Fruit fly (Drosophila melanogaster) whole organism, embryonic: Measurements from ENCODE around the gene CG8281.

Source experiments
- Antp ChIP-seq: fragments of 200-800 bp; sonication (Bioruptor generic); optimal IDR thresholded peaks from 3 replicates; lab custom pipeline; 2016; ENCODE audit warnings: missing biosample characterization, missing genetic modification characterization
- Atf3 ChIP-seq: fragments of 200-800 bp; sonication (Bioruptor generic); optimal IDR thresholded peaks from 3 replicates; lab custom pipeline; 2016; ENCODE audit warnings: missing biosample characterization, missing genetic modification characterization
- Atf6 ChIP-seq: fragments of 200-800 bp; sonication (Bioruptor generic); IDR thresholded peaks from 2 replicates; pipeline ENCODE4 v1.3.6; 2022; ENCODE audit warnings: missing biosample characterization, missing genetic modification characterization
- BEAF-32 ChIP-seq: fragments of 200-800 bp; sonication (Bioruptor generic); optimal IDR thresholded peaks from 3 replicates; lab custom pipeline; 2017; ENCODE audit warnings: missing biosample characterization, missing genetic modification characterization, mild to moderate bottlenecking, moderate library complexity, missing genetic modification reagents
- CG11247 ChIP-seq: fragments of 200-800 bp; sonication (Bioruptor generic); IDR thresholded peaks from 2 replicates; pipeline ENCODE4 v1.3.6; 2022; ENCODE audit warnings: missing biosample characterization, missing genetic modification characterization
- CG13894 ChIP-seq: fragments of 200-800 bp; sonication (Bioruptor generic); optimal IDR thresholded peaks from 3 replicates; lab custom pipeline; 2018; ENCODE audit warnings: missing biosample characterization, mild to moderate bottlenecking, missing genetic modification characterization, moderate library complexity
- CG14860 ChIP-seq: fragments of 200-800 bp; sonication (Bioruptor generic); IDR thresholded peaks from 3 replicates; pipeline ENCODE4 v1.3.6; 2022; ENCODE audit warnings: missing biosample characterization, missing genetic modification characterization; ENCODE audit not compliant: partially characterized antibody
- CG15011 ChIP-seq: fragments of 200-800 bp; sonication (Bioruptor generic); optimal IDR thresholded peaks from 3 replicates; lab custom pipeline; 2018; ENCODE audit warnings: missing biosample characterization, mild to moderate bottlenecking, missing genetic modification characterization
- CG17359 ChIP-seq: fragments of 200-800 bp; sonication (Bioruptor generic); optimal IDR thresholded peaks from 3 replicates; lab custom pipeline; 2018; ENCODE audit warnings: missing biosample characterization, mild to moderate bottlenecking, missing genetic modification characterization, moderate library complexity
- CG18619 ChIP-seq: fragments of 200-800 bp; sonication (Bioruptor generic); optimal IDR thresholded peaks from 3 replicates; lab custom pipeline; 2017; ENCODE audit warnings: missing biosample characterization, mild to moderate bottlenecking, missing genetic modification characterization
- CG31224 ChIP-seq: fragments of 200-800 bp; sonication (Bioruptor generic); IDR thresholded peaks from 2 replicates; pipeline ENCODE4 v1.3.6; 2022; ENCODE audit warnings: missing biosample characterization, missing genetic modification characterization
- CG3847 ChIP-seq: fragments of 200-800 bp; sonication (Bioruptor generic); IDR thresholded peaks from 2 replicates; pipeline ENCODE4 v1.3.6; 2022; ENCODE audit warnings: missing biosample characterization, missing genetic modification characterization
- CG4617 ChIP-seq: fragments of 200-800 bp; sonication (Bioruptor generic); optimal IDR thresholded peaks from 3 replicates; lab custom pipeline; 2016; ENCODE audit warnings: missing biosample characterization, missing genetic modification characterization, borderline replicate concordance
- CG9727 ChIP-seq: fragments of 200-800 bp; sonication (Bioruptor generic); optimal IDR thresholded peaks from 3 replicates; lab custom pipeline; 2017; ENCODE audit warnings: missing biosample characterization, mild to moderate bottlenecking, missing genetic modification characterization
- CHES-1-like ChIP-seq: fragments of 200-800 bp; sonication (Bioruptor generic); optimal IDR thresholded peaks from 2 replicates; lab custom pipeline; 2016; ENCODE audit warnings: missing biosample characterization, missing genetic modification characterization
- CrebB ChIP-seq: fragments of 200-800 bp; sonication (Bioruptor generic); optimal IDR thresholded peaks from 3 replicates; lab custom pipeline; 2018; ENCODE audit warnings: missing biosample characterization, mild to moderate bottlenecking, missing genetic modification characterization
- D19A ChIP-seq: fragments of 200-800 bp; optimal IDR thresholded peaks from 3 replicates; lab custom pipeline; 2019; ENCODE audit warnings: missing biosample characterization, mild to moderate bottlenecking, missing genetic modification characterization, moderate library complexity
- Drgx ChIP-seq: fragments of 200-800 bp; sonication (Bioruptor generic); IDR thresholded peaks from 2 replicates; pipeline ENCODE4 v1.3.6; 2022; ENCODE audit warnings: missing biosample characterization, missing genetic modification characterization
- Ets65A ChIP-seq: fragments of 200-800 bp; sonication (Bioruptor generic); peaks from one replicate; lab custom pipeline; 2016; ENCODE audit warnings: missing biosample characterization, missing genetic modification characterization
- Fer1 ChIP-seq: fragments of 200-800 bp; sonication (Bioruptor generic); optimal IDR thresholded peaks from 2 replicates; lab custom pipeline; 2017; ENCODE audit warnings: missing biosample characterization, mild to moderate bottlenecking, missing genetic modification characterization
- Hey ChIP-seq: fragments of 200-800 bp; sonication (Bioruptor generic); optimal IDR thresholded peaks from 3 replicates; lab custom pipeline; 2018; ENCODE audit warnings: missing biosample characterization, mild to moderate bottlenecking, missing genetic modification characterization
- Hmx ChIP-seq: fragments of 200-800 bp; sonication (Bioruptor generic); optimal IDR thresholded peaks from 2 replicates; lab custom pipeline; 2016; ENCODE audit warnings: missing biosample characterization, missing genetic modification characterization
- MESR4 ChIP-seq: fragments of 200-800 bp; sonication (Bioruptor generic); optimal IDR thresholded peaks from 2 replicates; lab custom pipeline; 2018; ENCODE audit warnings: missing biosample characterization, mild to moderate bottlenecking, missing genetic modification characterization, moderate library complexity
- Nf-YB ChIP-seq: fragments of 200-800 bp; sonication (Bioruptor generic); optimal IDR thresholded peaks from 3 replicates; lab custom pipeline; 2019; ENCODE audit warnings: missing biosample characterization, mild to moderate bottlenecking, missing genetic modification characterization, moderate library complexity
- Rfx ChIP-seq: fragments of 200-800 bp; sonication (Bioruptor generic); IDR thresholded peaks from 2 replicates; pipeline ENCODE4 v1.3.6; 2022; ENCODE audit warnings: missing biosample characterization, missing genetic modification characterization
- Ssrp ChIP-seq: fragments of 200-800 bp; sonication (Bioruptor generic); optimal IDR thresholded peaks from 2 replicates; lab custom pipeline; 2018; ENCODE audit warnings: missing biosample characterization, mild to moderate bottlenecking, missing genetic modification characterization, moderate library complexity
- Stat92E ChIP-seq, 3 experiments: fragments of >200 bp in 2 of 3; fragments of 200-800 bp in 1 of 3; sonication (Bioruptor generic) in 1 of 3; optimal IDR thresholded peaks; 2 replicates each; lab custom pipeline; 2017 to 2019; ENCODE audit warnings: missing biosample characterization in 3 of 3, missing genetic modification characterization in 3 of 3, mild to moderate bottlenecking in 1 of 3, moderate library complexity in 1 of 3
- ci ChIP-seq: fragments of 200-800 bp; sonication (Bioruptor generic); IDR thresholded peaks from 3 replicates; pipeline ENCODE4 v1.3.6; 2022; ENCODE audit warnings: missing biosample characterization, missing genetic modification characterization
- croc ChIP-seq: fragments of 200-800 bp; sonication (Bioruptor generic); conservative IDR thresholded peaks from 3 replicates; pipeline ENCODE4 v1.3.6; 2022; ENCODE audit warnings: missing biosample characterization, missing genetic modification characterization
- dimm ChIP-seq: fragments of 200-800 bp; sonication (Bioruptor generic); IDR thresholded peaks from 2 replicates; pipeline ENCODE4 v1.3.6; 2022; ENCODE audit warnings: missing biosample characterization, missing genetic modification characterization
- eyg ChIP-seq: fragments of 200-800 bp; sonication (Bioruptor generic); optimal IDR thresholded peaks from 3 replicates; lab custom pipeline; 2016; ENCODE audit warnings: missing biosample characterization, missing genetic modification characterization
- lbe ChIP-seq: fragments of 200-800 bp; sonication (Bioruptor generic); optimal IDR thresholded peaks from 2 replicates; lab custom pipeline; 2016; ENCODE audit warnings: missing biosample characterization, mild to moderate bottlenecking, missing genetic modification characterization
- nau ChIP-seq: fragments of 200-800 bp; sonication (Bioruptor generic); optimal IDR thresholded peaks from 3 replicates; lab custom pipeline; 2017; ENCODE audit warnings: missing biosample characterization, mild to moderate bottlenecking, missing genetic modification characterization, missing genetic modification reagents
- pan ChIP-seq, 4 experiments: fragments of >200 bp in 3 of 4; fragments of 200-800 bp in 1 of 4; sonication (Bioruptor generic) in 1 of 4; optimal IDR thresholded peaks in 3 of 4; IDR thresholded peaks in 1 of 4; 2 replicates each; pipeline versions ENCODE4 v1.3.6 to Lab custom; 2017 to 2022; ENCODE audit warnings: missing biosample characterization in 2 of 4, missing genetic modification characterization in 2 of 4, mixed read lengths in 1 of 4
- ranshi ChIP-seq: fragments of 200-800 bp; sonication (Bioruptor generic); IDR thresholded peaks from 2 replicates; pipeline ENCODE4 v1.3.6; 2022; ENCODE audit warnings: missing biosample characterization, missing genetic modification characterization
- sens ChIP-seq: fragments of 200-800 bp; sonication (Bioruptor generic); peaks from one replicate; lab custom pipeline; 2016; ENCODE audit warnings: missing biosample characterization, missing genetic modification characterization
- shn ChIP-seq: fragments of 200-800 bp; sonication (Bioruptor generic); optimal IDR thresholded peaks from 3 replicates; lab custom pipeline; 2016; ENCODE audit warnings: missing biosample characterization, missing genetic modification characterization
- sna ChIP-seq: fragments of 200-800 bp; sonication (Bioruptor generic); IDR thresholded peaks from 2 replicates; pipeline ENCODE4 v1.3.6; 2022; ENCODE audit warnings: missing biosample characterization, missing genetic modification characterization; ENCODE audit not compliant: partially characterized antibody
- ssp ChIP-seq: fragments of 200-800 bp; sonication (Bioruptor generic); IDR thresholded peaks from 2 replicates; pipeline ENCODE4 v1.3.6; 2022; ENCODE audit warnings: missing biosample characterization, missing genetic modification characterization
- stwl ChIP-seq: fragments of 200-800 bp; sonication (Bioruptor generic); optimal IDR thresholded peaks from 3 replicates; lab custom pipeline; 2018; ENCODE audit warnings: missing biosample characterization, mild to moderate bottlenecking, missing genetic modification characterization, moderate library complexity
- vnd ChIP-seq: fragments of 200-800 bp; sonication (Bioruptor generic); IDR thresholded peaks from 3 replicates; pipeline ENCODE4 v1.3.6; 2022; ENCODE audit warnings: missing biosample characterization, missing genetic modification characterization; ENCODE audit not compliant: partially characterized antibody

The CG8281 gene

dm6 chr3L:7911765-7912556, at the start of gene CG8281, which contains the start of gene pbl (continued):
- TF ChIP-seq Antp (GFP tag; lab: Kevin White, UChicago): no peak
- TF ChIP-seq vnd (GFP tag; lab: Robert Waterston, UW): peak; percentile 38; the same call in 2 of the 3 replicates
- peak; percentile 69 for TF ChIP-seq CG14860 (GFP tag; lab: Robert Waterston, UW)
- TF ChIP-seq lbe (GFP tag; lab: Kevin White, UChicago): no peak
- no peak for TF ChIP-seq Hey
- no peak for TF ChIP-seq CG11247 (GFP tag; lab: Robert Waterston, UW)
- peak; percentile 59 for TF ChIP-seq CG17359 (tag; lab: Kevin White, UChicago)
- TF ChIP-seq CG4617 (GFP tag; lab: Kevin White, UChicago): peak; percentile 47
- 0 out of 2 replicates have a peak, but pooled peaks have one; percentile 23 for TF ChIP-seq Atf6 (GFP tag; lab: Robert Waterston, UW)
- TF ChIP-seq Nf-YB (GFP tag; lab: Kevin White, UChicago): peak; percentile 13
- no peak for TF ChIP-seq Stat92E (GFP tag; optimal IDR thresholded peaks at IDR 0.05; lab: Kevin White, UChicago)
- TF ChIP-seq eyg (GFP tag; lab: Kevin White, UChicago): peak; percentile 30
- TF ChIP-seq Drgx (GFP tag; lab: Robert Waterston, UW): peak; percentile 57; the same call in 1 of the 2 replicates
- peak; percentile 54 for TF ChIP-seq CG13894 (tag; lab: Kevin White, UChicago)
- peak; percentile 42 for TF ChIP-seq ranshi
- peak; percentile 20 for TF ChIP-seq shn (GFP tag; lab: Kevin White, UChicago)
- TF ChIP-seq MESR4 (GFP tag; lab: Kevin White, UChicago): peak; percentile 99
- no peak for TF ChIP-seq D19A (tag; lab: Kevin White, UChicago)
- TF ChIP-seq CG18619 (GFP tag; lab: Kevin White, UChicago): peak; percentile 26
- TF ChIP-seq Ssrp (tag; lab: Kevin White, UChicago): peak; percentile 30
- TF ChIP-seq BEAF-32 (GFP tag; lab: Kevin White, UChicago): peak; percentile 88
- TF ChIP-seq CG9727 (GFP tag; lab: Kevin White, UChicago): peak; percentile 55
- peak; percentile 65 for TF ChIP-seq sna (GFP tag; lab: Robert Waterston, UW)
- TF ChIP-seq nau (GFP tag; lab: Kevin White, UChicago): no peak
- peak; percentile 81 for TF ChIP-seq sens (GFP tag; lab: Kevin White, UChicago)
- no peak for TF ChIP-seq CG31224
- TF ChIP-seq CHES-1-like (GFP tag; lab: Kevin White, UChicago): peak; percentile 47
- TF ChIP-seq dimm (GFP tag; lab: Robert Waterston, UW): no peak
- no peak for TF ChIP-seq croc (GFP tag; lab: Robert Waterston, UW)
- peak; percentile 70; the same call in 1 of the 3 replicates for TF ChIP-seq ci (GFP tag; lab: Robert Waterston, UW)
- TF ChIP-seq Rfx (GFP tag; lab: Robert Waterston, UW): peak; percentile 29; the same call in 1 of the 2 replicates
- no peak for TF ChIP-seq pan (optimal IDR thresholded peaks at IDR 0.05; lab: Kevin White, UChicago)
- peak in 1 of 2 experiments; percentile 54 for TF ChIP-seq pan (GFP tag; optimal IDR thresholded peaks at IDR 0.05 in 1 of 2, IDR thresholded peaks at IDR 0.05 in 1 of 2)
- TF ChIP-seq CG15011 (GFP tag; lab: Kevin White, UChicago): no peak
- peak; percentile 71 for TF ChIP-seq Ets65A (GFP tag; lab: Kevin White, UChicago)
- TF ChIP-seq ssp: peak; percentile 47
- peak; percentile 50; the same call in 1 of the 2 replicates for TF ChIP-seq CG3847
- peak; percentile 78 for TF ChIP-seq stwl (tag; lab: Kevin White, UChicago)
- no peak for TF ChIP-seq Hmx
- TF ChIP-seq Fer1 (GFP tag; lab: Kevin White, UChicago): peak; percentile 19
- TF ChIP-seq Atf3 (GFP tag; lab: Kevin White, UChicago): peak; percentile 17
- no peak for TF ChIP-seq CrebB (tag; lab: Kevin White, UChicago)
